Worm (Caenorhabditis elegans) whole organism, L3 larva: ENCODE measurements around the gene srx-58.

Experiments used
- ZK546.5 ChIP-seq: sonication (generic microtip); optimal IDR thresholded peaks from 2 replicates; lab custom pipeline; 2017; ENCODE audit warnings: missing biosample characterization, missing genetic modification characterization
- aly-2 ChIP-seq: fragments of 150-350 bp; optimal IDR thresholded peaks from 2 replicates; lab custom pipeline; 2014; ENCODE audit warnings: missing biosample characterization, missing genetic modification characterization
- ama-1 ChIP-seq: fragments of 150-350 bp; optimal IDR thresholded peaks from 2 replicates; lab custom pipeline; 2018
- ceh-16 ChIP-seq: sonication (generic microtip); optimal IDR thresholded peaks from 2 replicates; lab custom pipeline; 2017; ENCODE audit warnings: missing biosample characterization, missing genetic modification characterization
- ceh-28 ChIP-seq: fragments of 150-350 bp; optimal IDR thresholded peaks from 2 replicates; lab custom pipeline; 2014; ENCODE audit warnings: missing biosample characterization, missing genetic modification reagents, missing genetic modification characterization
- ceh-82 ChIP-seq: fragments of 150-350 bp; optimal IDR thresholded peaks from 2 replicates; lab custom pipeline; 2014; ENCODE audit warnings: missing biosample characterization, missing genetic modification characterization
- ceh-9 ChIP-seq: sonication (generic microtip); optimal IDR thresholded peaks from 2 replicates; lab custom pipeline; 2018; ENCODE audit warnings: missing biosample characterization, missing genetic modification characterization
- egl-27 ChIP-seq: sonication (generic microtip); optimal IDR thresholded peaks from 4 replicates; lab custom pipeline; 2017; ENCODE audit warnings: missing biosample characterization, missing genetic modification reagents, missing genetic modification characterization
- egl-5 ChIP-seq: fragments of 150-350 bp; optimal IDR thresholded peaks from 2 replicates; lab custom pipeline; 2017; ENCODE audit warnings: missing biosample characterization, missing genetic modification reagents, missing genetic modification characterization, inconsistent platforms
- elt-1 ChIP-seq: fragments of 150-350 bp; optimal IDR thresholded peaks from 2 replicates; lab custom pipeline; 2014; ENCODE audit warnings: missing biosample characterization, missing genetic modification characterization
- elt-2 ChIP-seq: sonication (generic microtip); optimal IDR thresholded peaks from 2 replicates; lab custom pipeline; 2016; ENCODE audit warnings: missing genetic modification reagents, mild to moderate bottlenecking, missing genetic modification characterization, missing compliant biosample characterization
- elt-3 ChIP-seq, 3 experiments: fragments of 150-350 bp in 1 of 3; sonication (generic microtip) in 2 of 3; optimal IDR thresholded peaks; 2 replicates in 2 of 3; 4 replicates in 1 of 3; lab custom pipeline; 2014 to 2017; ENCODE audit warnings: missing biosample characterization in 3 of 3, missing genetic modification characterization in 3 of 3
- eor-1 ChIP-seq, 2 experiments: fragments of 150-350 bp; optimal IDR thresholded peaks; 2 replicates each; lab custom pipeline; 2014 to 2018; ENCODE audit warnings: missing biosample characterization in 2 of 2, missing genetic modification characterization in 2 of 2
- fkh-2 ChIP-seq: fragments of 150-350 bp; optimal IDR thresholded peaks from 2 replicates; lab custom pipeline; 2014; ENCODE audit warnings: missing biosample characterization, missing genetic modification reagents, missing genetic modification characterization
- hmg-11 ChIP-seq: sonication (generic microtip); optimal IDR thresholded peaks from 2 replicates; lab custom pipeline; 2016; ENCODE audit warnings: missing genetic modification characterization, missing compliant biosample characterization
- jun-1 ChIP-seq: fragments of 150-350 bp; optimal IDR thresholded peaks from 2 replicates; lab custom pipeline; 2014; ENCODE audit warnings: missing biosample characterization, missing genetic modification reagents, missing genetic modification characterization
- lin-15B ChIP-seq: fragments of 150-350 bp; optimal IDR thresholded peaks from 2 replicates; lab custom pipeline; 2014; ENCODE audit warnings: missing biosample characterization, missing genetic modification characterization
- lsy-12 ChIP-seq: sonication (generic microtip); optimal IDR thresholded peaks from 2 replicates; lab custom pipeline; 2016; ENCODE audit warnings: mild to moderate bottlenecking, missing genetic modification characterization, missing compliant biosample characterization
- mdl-1 ChIP-seq: fragments of 150-350 bp; optimal IDR thresholded peaks from 2 replicates; lab custom pipeline; 2014; ENCODE audit warnings: missing biosample characterization, missing genetic modification characterization
- mml-1 ChIP-seq: fragments of 150-350 bp; sonication (generic microtip); optimal IDR thresholded peaks from 3 replicates; lab custom pipeline; 2014; ENCODE audit warnings: missing biosample characterization, missing genetic modification characterization
- nfya-1 ChIP-seq: sonication (generic microtip); optimal IDR thresholded peaks from 2 replicates; lab custom pipeline; 2017; ENCODE audit warnings: missing genetic modification characterization, mild to moderate bottlenecking, missing compliant biosample characterization, antibody characterized with exemption, moderate library complexity; ENCODE audit not compliant: insufficient read depth
- nhr-11 ChIP-seq: fragments of 150-350 bp; optimal IDR thresholded peaks from 2 replicates; lab custom pipeline; 2014; ENCODE audit warnings: missing biosample characterization, missing genetic modification characterization
- nhr-12 ChIP-seq: fragments of 150-350 bp; optimal IDR thresholded peaks from 2 replicates; lab custom pipeline; 2014; ENCODE audit warnings: missing biosample characterization, missing genetic modification characterization
- nhr-23 ChIP-seq: fragments of 150-350 bp; optimal IDR thresholded peaks from 2 replicates; lab custom pipeline; 2014; ENCODE audit warnings: missing biosample characterization, missing genetic modification reagents, missing genetic modification characterization
- nhr-237 ChIP-seq: fragments of 150-350 bp; optimal IDR thresholded peaks from 2 replicates; lab custom pipeline; 2014; ENCODE audit warnings: missing biosample characterization, missing genetic modification characterization
- nhr-25 ChIP-seq: sonication (generic microtip); optimal IDR thresholded peaks from 2 replicates; lab custom pipeline; 2017; ENCODE audit warnings: missing biosample characterization, missing genetic modification characterization
- nhr-28 ChIP-seq: fragments of 150-350 bp; optimal IDR thresholded peaks from 2 replicates; lab custom pipeline; 2014; ENCODE audit warnings: missing biosample characterization, missing genetic modification characterization
- nhr-43 ChIP-seq: sonication (generic microtip); optimal IDR thresholded peaks from 2 replicates; lab custom pipeline; 2016; ENCODE audit warnings: mild to moderate bottlenecking, missing genetic modification characterization, missing compliant biosample characterization; ENCODE audit not compliant: poor library complexity, severe bottlenecking
- nhr-67 ChIP-seq: fragments of 150-350 bp; optimal IDR thresholded peaks from 2 replicates; lab custom pipeline; 2014; ENCODE audit warnings: missing biosample characterization, missing genetic modification characterization
- nhr-76 ChIP-seq: fragments of 150-350 bp; sonication (generic microtip); optimal IDR thresholded peaks from 5 replicates; lab custom pipeline; 2014; ENCODE audit warnings: missing biosample characterization, missing genetic modification characterization
- pha-4 ChIP-seq: fragments of 150-350 bp; optimal IDR thresholded peaks from 2 replicates; lab custom pipeline; 2014; ENCODE audit warnings: missing biosample characterization, missing genetic modification reagents, missing genetic modification characterization
- pqm-1 ChIP-seq: fragments of 150-350 bp; optimal IDR thresholded peaks from 2 replicates; lab custom pipeline; 2017; ENCODE audit warnings: missing biosample characterization, missing genetic modification characterization, inconsistent platforms
- sea-2 ChIP-seq: fragments of 150-350 bp; sonication (generic microtip); optimal IDR thresholded peaks from 4 replicates; lab custom pipeline; 2014; ENCODE audit warnings: missing biosample characterization, missing genetic modification reagents, missing genetic modification characterization
- skn-1 ChIP-seq: fragments of 150-350 bp; optimal IDR thresholded peaks from 2 replicates; lab custom pipeline; 2014; ENCODE audit warnings: missing biosample characterization, missing genetic modification characterization
- snpc-4 ChIP-seq: fragments of 150-350 bp; optimal IDR thresholded peaks from 2 replicates; lab custom pipeline; 2014; ENCODE audit warnings: missing biosample characterization, missing genetic modification characterization
- tbx-2 ChIP-seq: sonication (generic microtip); optimal IDR thresholded peaks from 2 replicates; lab custom pipeline; 2016; ENCODE audit warnings: mild to moderate bottlenecking, missing genetic modification characterization, missing compliant biosample characterization
- unc-62 ChIP-seq: fragments of 150-350 bp; sonication (generic microtip); optimal IDR thresholded peaks from 4 replicates; lab custom pipeline; 2014; ENCODE audit warnings: missing biosample characterization, missing genetic modification reagents, missing genetic modification characterization
- ztf-11 ChIP-seq: fragments of 150-350 bp; optimal IDR thresholded peaks from 2 replicates; lab custom pipeline; 2014; ENCODE audit warnings: missing biosample characterization, missing genetic modification characterization

The srx-58 gene

DNA sequence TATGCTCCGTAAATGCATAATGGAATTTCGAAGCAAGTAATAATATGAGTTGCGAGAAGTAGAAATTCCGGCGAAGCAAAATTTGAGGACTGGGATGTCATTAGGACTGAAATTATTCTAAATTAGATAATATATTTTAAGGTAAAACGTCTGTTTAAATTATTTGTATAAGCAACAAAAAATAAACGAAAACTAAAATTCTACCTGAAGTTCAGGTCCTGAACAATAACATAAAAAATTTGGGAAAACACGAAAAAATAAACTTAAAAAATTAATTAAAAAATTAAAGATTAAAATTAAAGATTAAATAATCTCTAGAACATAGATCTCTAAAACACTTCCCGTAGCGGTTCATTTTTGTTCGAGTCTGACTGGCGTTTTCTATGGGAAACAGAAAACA lies 27.3 kb downstream of the srx-58 start, which contains the start of gene srh-251:
srh-251 (minus strand) TSS at position 101 of the 400 bp plus-strand sequence.
- TF ChIP-seq elt-1, result no peak
- no peak for TF ChIP-seq jun-1 (tag; lab: Kevin White, UChicago)
- TF ChIP-seq sea-2 (GFP tag; lab: Kevin White, UChicago), result no peak
- TF ChIP-seq ceh-9 (tag; lab: Kevin White, UChicago), result no peak
- TF ChIP-seq lin-15B (tag; lab: Kevin White, UChicago), result no peak
- TF ChIP-seq ztf-11 (tag; lab: Kevin White, UChicago), result no peak
- no peak for TF ChIP-seq fkh-2
- no peak for TF ChIP-seq ZK546.5
- TF ChIP-seq unc-62 (GFP tag; lab: Kevin White, UChicago), result no peak
- no peak for TF ChIP-seq nhr-67
- TF ChIP-seq, all 47 proteins: peak for 0

DNA sequence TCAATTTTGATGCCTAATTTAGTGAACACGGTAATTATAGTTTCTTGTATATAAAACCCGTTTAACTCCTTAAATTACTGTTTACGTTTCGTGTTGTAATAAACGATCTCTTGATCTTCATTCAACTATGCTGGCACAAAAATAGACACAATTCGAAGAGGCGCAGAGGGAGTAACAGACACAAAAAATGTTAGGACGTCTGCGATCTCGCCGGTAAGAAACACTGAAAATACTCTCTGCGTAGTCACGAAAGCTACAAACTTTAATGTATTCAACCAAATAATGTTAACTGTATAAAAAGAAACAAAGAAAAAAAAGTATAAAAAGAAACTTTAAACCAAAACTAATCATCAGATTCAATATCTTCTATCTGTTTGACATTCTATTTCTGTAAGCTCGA lies 28.4 kb downstream of the srx-58 start, which contains the start of gene dhs-23:
dhs-23 (plus strand) TSS at position 363 of the 400 bp plus-strand sequence.
- TF ChIP-seq egl-5 (tag; lab: Kevin White, UChicago) (no peak), nhr-23 (tag; lab: Kevin White, UChicago) (no peak), nhr-12 (tag; lab: Kevin White, UChicago) (no peak), mdl-1 (tag; lab: Kevin White, UChicago) (no peak), elt-1 (no peak), lsy-12 (tag; lab: Kevin White, UChicago) (no peak), eor-1 (tag; optimal IDR thresholded peaks at IDR 0.05; lab: Kevin White, UChicago) (no peak), pha-4 (tag; lab: Kevin White, UChicago) (no peak), ceh-9 (tag; lab: Kevin White, UChicago) (no peak), ztf-11 (tag; lab: Kevin White, UChicago) (no peak), unc-62 (GFP tag; lab: Kevin White, UChicago) (no peak), tbx-2 (tag; lab: Kevin White, UChicago) (no peak), nhr-237 (tag; lab: Kevin White, UChicago) (no peak), elt-2 (tag; lab: Kevin White, UChicago) (no peak), ama-1 (lab: Kevin White, UChicago) (no peak), snpc-4 (tag; lab: Kevin White, UChicago) (no peak)

DNA sequence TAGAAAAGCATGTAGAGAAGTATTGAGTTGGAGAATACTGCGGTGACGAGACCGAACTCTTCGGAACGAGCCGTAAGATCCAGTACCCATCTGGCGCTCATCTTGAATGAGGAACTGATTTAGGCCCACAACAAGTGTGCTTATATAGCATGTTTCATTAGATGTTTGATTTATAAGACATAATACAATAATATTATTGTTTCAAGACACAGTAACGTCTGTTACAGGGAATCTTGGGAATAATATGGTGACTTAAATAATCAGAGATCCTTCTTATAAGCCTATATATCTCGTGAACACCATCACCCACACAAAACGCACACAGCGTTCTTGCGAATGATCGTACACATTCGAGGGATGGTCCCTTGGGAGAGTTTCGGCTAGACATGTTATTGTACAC lies 31.3 kb downstream of the srx-58 start, which contains the start of gene str-88:
str-88 (minus strand) TSS at position 101 of the 400 bp plus-strand sequence.
- TF ChIP-seq sea-2 (GFP tag; lab: Kevin White, UChicago) (no peak), mml-1 (no peak), elt-3 (tag; optimal IDR thresholded peaks at IDR 0.05; lab: Kevin White, UChicago) (no peak), nhr-28 (tag; lab: Kevin White, UChicago) (no peak), ceh-82 (tag; lab: Kevin White, UChicago) (no peak), eor-1 (tag; optimal IDR thresholded peaks at IDR 0.05; lab: Kevin White, UChicago) (no peak), ceh-16 (tag; lab: Kevin White, UChicago) (no peak), nhr-25 (no peak), ceh-28 (tag; lab: Kevin White, UChicago) (no peak)

DNA sequence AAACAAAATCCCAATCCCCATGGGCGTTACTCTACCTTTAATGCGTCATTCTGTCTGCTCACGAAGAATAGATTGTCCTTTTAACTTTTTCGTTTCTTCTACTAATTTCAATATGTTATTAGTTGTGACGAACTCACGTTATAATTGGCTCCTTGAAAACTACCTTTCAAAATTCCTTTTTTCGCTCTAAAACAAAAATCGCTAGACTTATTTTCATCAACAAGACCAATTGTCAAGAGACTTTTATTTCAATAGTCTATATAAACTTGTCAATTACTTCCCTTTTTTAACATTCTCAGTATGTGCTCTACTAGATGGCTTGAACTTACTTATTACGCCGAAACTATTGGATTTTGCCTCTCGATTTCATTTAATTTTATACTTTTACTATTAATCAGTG lies 32.3 kb downstream of the srx-58 start, which contains the start of gene str-102:
str-102 (plus strand) TSS at position 301 of the 400 bp plus-strand sequence.
- TF ChIP-seq aly-2 (tag; lab: Kevin White, UChicago) (no peak), nhr-43 (tag; lab: Kevin White, UChicago) (no peak), nfya-1 (no peak), skn-1 (tag; lab: Kevin White, UChicago) (no peak), nhr-76 (tag; lab: Kevin White, UChicago) (no peak), ZK546.5 (no peak), nhr-11 (no peak), jun-1 (tag; lab: Kevin White, UChicago) (no peak), elt-3 (tag; optimal IDR thresholded peaks at IDR 0.05; lab: Kevin White, UChicago) (no peak), nhr-12 (tag; lab: Kevin White, UChicago) (no peak), egl-27 (tag; lab: Kevin White, UChicago) (no peak), elt-1 (no peak), pqm-1 (tag; lab: Kevin White, UChicago) (no peak), eor-1 (tag; optimal IDR thresholded peaks at IDR 0.05; lab: Kevin White, UChicago) (no peak), hmg-11 (tag; lab: Kevin White, UChicago) (no peak)
